Worm (Caenorhabditis elegans) whole organism, late embryonic: Measurements from ENCODE around the gene F16G10.6.

Source experiments
- C38D4.7 ChIP-seq: fragments of 200-800 bp; sonication (Bioruptor generic); optimal IDR thresholded peaks from 2 replicates; lab custom pipeline; 2018; ENCODE audit warnings: mild to moderate bottlenecking, missing genetic modification characterization, moderate library complexity, missing compliant biosample characterization
- F13H6.1 ChIP-seq: sonication (generic microtip); optimal IDR thresholded peaks from 2 replicates; lab custom pipeline; 2016; ENCODE audit warnings: missing genetic modification characterization, missing compliant biosample characterization
- K09A11.1 ChIP-seq: sonication (generic microtip); optimal IDR thresholded peaks from 2 replicates; lab custom pipeline; 2017; ENCODE audit warnings: antibody characterized with exemption, mild to moderate bottlenecking, missing genetic modification characterization, missing compliant biosample characterization; ENCODE audit not compliant: insufficient read depth
- Y22D7AL.16 ChIP-seq: sonication (generic microtip); optimal IDR thresholded peaks from 2 replicates; lab custom pipeline; 2016; ENCODE audit warnings: missing genetic modification characterization, missing compliant biosample characterization
- ama-1 ChIP-seq: fragments of 150-350 bp; optimal IDR thresholded peaks from 2 replicates; lab custom pipeline; 2014
- ceh-18 ChIP-seq: sonication (generic microtip); optimal IDR thresholded peaks from 2 replicates; lab custom pipeline; 2016; ENCODE audit warnings: missing genetic modification characterization, missing compliant biosample characterization
- ceh-34 ChIP-seq: sonication (generic microtip); optimal IDR thresholded peaks from 2 replicates; lab custom pipeline; 2016; ENCODE audit warnings: mild to moderate bottlenecking, missing genetic modification characterization, missing compliant biosample characterization
- ceh-45 ChIP-seq: fragments of 200-800 bp; sonication (Bioruptor generic); IDR thresholded peaks from 2 replicates; pipeline ENCODE4 v1.3.6; 2022; ENCODE audit warnings: missing genetic modification reagents, missing genetic modification characterization, missing compliant biosample characterization
- ceh-9 ChIP-seq: sonication (generic microtip); optimal IDR thresholded peaks from 2 replicates; lab custom pipeline; 2016; ENCODE audit warnings: mild to moderate bottlenecking, missing genetic modification characterization, inconsistent platforms, missing compliant biosample characterization
- dve-1 ChIP-seq: sonication (generic microtip); optimal IDR thresholded peaks from 2 replicates; lab custom pipeline; 2017; ENCODE audit warnings: antibody characterized with exemption, mild to moderate bottlenecking, missing genetic modification characterization, missing compliant biosample characterization
- elt-4 ChIP-seq: sonication (generic microtip); optimal IDR thresholded peaks from 2 replicates; lab custom pipeline; 2016; ENCODE audit warnings: missing genetic modification characterization, missing compliant biosample characterization
- ets-4 ChIP-seq: sonication (generic microtip); optimal IDR thresholded peaks from 2 replicates; lab custom pipeline; 2016; ENCODE audit warnings: missing genetic modification characterization, missing compliant biosample characterization
- eyg-1 ChIP-seq: sonication (generic microtip); optimal IDR thresholded peaks from 2 replicates; lab custom pipeline; 2016; ENCODE audit warnings: missing genotype, missing genetic modification characterization, missing compliant biosample characterization
- fax-1 ChIP-seq: sonication (generic microtip); optimal IDR thresholded peaks from 2 replicates; lab custom pipeline; 2016; ENCODE audit warnings: missing genotype, missing genetic modification characterization, missing compliant biosample characterization
- fkh-6 ChIP-seq: sonication (generic microtip); optimal IDR thresholded peaks from 2 replicates; lab custom pipeline; 2016; ENCODE audit warnings: missing genetic modification characterization, missing compliant biosample characterization
- gmeb-2 ChIP-seq: sonication (generic microtip); optimal IDR thresholded peaks from 2 replicates; lab custom pipeline; 2016; ENCODE audit warnings: missing genetic modification characterization, inconsistent platforms, missing compliant biosample characterization
- hlh-6 ChIP-seq: sonication (generic microtip); optimal IDR thresholded peaks from 2 replicates; lab custom pipeline; 2016; ENCODE audit warnings: missing genotype, missing genetic modification characterization, missing compliant biosample characterization
- hlh-8 ChIP-seq: sonication (generic microtip); optimal IDR thresholded peaks from 2 replicates; lab custom pipeline; 2016; ENCODE audit warnings: missing genotype, missing genetic modification characterization, missing compliant biosample characterization
- lim-6 ChIP-seq: sonication (generic microtip); optimal IDR thresholded peaks from 2 replicates; lab custom pipeline; 2016; ENCODE audit warnings: missing genetic modification characterization, missing compliant biosample characterization
- lin-11 ChIP-seq: fragments of 200-800 bp; sonication (Bioruptor generic); optimal IDR thresholded peaks from 2 replicates; lab custom pipeline; 2018; ENCODE audit warnings: mild to moderate bottlenecking, missing genetic modification characterization, missing compliant biosample characterization
- madf-2 ChIP-seq: sonication (generic microtip); optimal IDR thresholded peaks from 2 replicates; lab custom pipeline; 2017; ENCODE audit warnings: missing genetic modification characterization, missing compliant biosample characterization
- mec-3 ChIP-seq: sonication (generic microtip); optimal IDR thresholded peaks from 2 replicates; lab custom pipeline; 2016; ENCODE audit warnings: borderline replicate concordance, missing genetic modification characterization, missing compliant biosample characterization
- nfya-1 ChIP-seq: sonication (generic microtip); optimal IDR thresholded peaks from 2 replicates; lab custom pipeline; 2017; ENCODE audit warnings: missing genetic modification characterization, mild to moderate bottlenecking, missing compliant biosample characterization, antibody characterized with exemption, moderate library complexity
- nhr-232 ChIP-seq: sonication (generic microtip); optimal IDR thresholded peaks from 2 replicates; lab custom pipeline; 2016; ENCODE audit warnings: missing genetic modification characterization, missing compliant biosample characterization
- npax-4 ChIP-seq: sonication (generic microtip); optimal IDR thresholded peaks from 2 replicates; lab custom pipeline; 2016; ENCODE audit warnings: missing genetic modification characterization, missing compliant biosample characterization
- pag-3 ChIP-seq: sonication (generic microtip); optimal IDR thresholded peaks from 2 replicates; lab custom pipeline; 2016; ENCODE audit warnings: missing compliant biosample characterization, missing genetic modification characterization, borderline replicate concordance
- pha-4 ChIP-seq: fragments of 150-350 bp; optimal IDR thresholded peaks from 2 replicates; lab custom pipeline; 2018; ENCODE audit warnings: missing biosample characterization, missing genetic modification reagents, missing genetic modification characterization
- ref-2 ChIP-seq: sonication (generic microtip); optimal IDR thresholded peaks from 2 replicates; lab custom pipeline; 2016; ENCODE audit warnings: missing genetic modification characterization, missing compliant biosample characterization
- rnt-1 ChIP-seq: sonication (generic microtip); optimal IDR thresholded peaks from 2 replicates; lab custom pipeline; 2016; ENCODE audit warnings: missing genetic modification characterization, missing compliant biosample characterization
- syd-9 ChIP-seq: sonication (generic microtip); optimal IDR thresholded peaks from 2 replicates; lab custom pipeline; 2016; ENCODE audit warnings: mild to moderate bottlenecking, missing genetic modification characterization, moderate library complexity, missing compliant biosample characterization
- tbx-7 ChIP-seq: sonication (generic microtip); optimal IDR thresholded peaks from 2 replicates; lab custom pipeline; 2016; ENCODE audit warnings: missing genotype, missing genetic modification characterization, missing compliant biosample characterization
- unc-3 ChIP-seq, 2 experiments: fragments of 200-800 bp in 1 of 2; sonication (Bioruptor generic) in 1 of 2; sonication (generic microtip) in 1 of 2; conservative IDR thresholded peaks in 1 of 2; optimal IDR thresholded peaks in 1 of 2; 2 replicates each; pipeline versions ENCODE4 v1.3.6 to Lab custom; 2016 to 2022; ENCODE audit warnings: missing compliant biosample characterization in 2 of 2, missing genetic modification characterization in 2 of 2, missing genetic modification reagents in 1 of 2
- unc-55 ChIP-seq: sonication (generic microtip); optimal IDR thresholded peaks from 2 replicates; lab custom pipeline; 2017; ENCODE audit warnings: missing biosample characterization, missing genetic modification reagents, missing genetic modification characterization
- unc-86 ChIP-seq: sonication (generic microtip); optimal IDR thresholded peaks from 2 replicates; lab custom pipeline; 2016; ENCODE audit warnings: missing genetic modification characterization, missing compliant biosample characterization
- zip-5 ChIP-seq: sonication (generic microtip); optimal IDR thresholded peaks from 2 replicates; lab custom pipeline; 2016; ENCODE audit warnings: missing genetic modification characterization, missing compliant biosample characterization

Gene F16G10.6

ce11 chrII:2374973-2375372, 2.7 kb downstream of the F16G10.6 start, which contains the start of gene F16G10.2:
Gene F16G10.2 (plus strand): TSS chrII:2375273.
- TF ChIP-seq pag-3 (tag; lab: Kevin White, UChicago) (no peak), ceh-18 (no peak), gmeb-2 (no peak), ets-4 (no peak), nfya-1 (tag; lab: Kevin White, UChicago) (no peak), npax-4 (tag; lab: Kevin White, UChicago) (no peak), lim-6 (tag; lab: Kevin White, UChicago) (no peak), eyg-1 (tag; lab: Kevin White, UChicago) (no peak), fax-1 (no peak), Y22D7AL.16 (tag; lab: Kevin White, UChicago) (no peak), tbx-7 (tag; lab: Kevin White, UChicago) (no peak), ref-2 (tag; lab: Kevin White, UChicago) (no peak), hlh-8 (no peak)
- TF ChIP-seq, all 69 proteins: peak for 0

DNA sequence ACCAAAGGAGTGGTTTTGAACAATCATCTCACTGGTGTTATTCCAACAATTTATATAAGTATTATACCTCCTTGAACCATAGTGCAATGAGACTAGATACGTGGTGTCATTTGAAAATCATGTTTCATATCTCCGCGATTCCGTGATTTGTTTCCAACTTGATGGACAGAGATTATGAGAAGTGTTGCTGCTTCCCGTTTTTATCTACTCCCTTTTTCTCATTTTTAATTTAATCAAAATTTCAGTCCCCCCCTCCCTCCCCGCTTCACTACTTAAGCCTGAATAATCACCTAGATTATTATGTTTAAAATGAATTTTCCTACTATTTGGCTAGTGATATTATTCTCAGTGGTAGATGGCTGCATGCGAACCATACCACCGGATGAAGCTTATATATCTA, 5.6 kb downstream of the F16G10.6 start, which contains the start of gene F16G10.3:
F16G10.3 (plus strand) TSS at position 301 of the 400 bp plus-strand sequence.
- no peak for TF ChIP-seq ref-2 (tag; lab: Kevin White, UChicago)
- no peak for TF ChIP-seq C38D4.7 (GFP tag; lab: Kevin White, UChicago)
- no peak for TF ChIP-seq F13H6.1 (tag; lab: Kevin White, UChicago)
- TF ChIP-seq mec-3, result no peak
- TF ChIP-seq Y22D7AL.16 (tag; lab: Kevin White, UChicago), result no peak
- TF ChIP-seq npax-4 (tag; lab: Kevin White, UChicago), result no peak
- TF ChIP-seq zip-5 (tag; lab: Kevin White, UChicago), result no peak
- TF ChIP-seq elt-4 (tag; lab: Kevin White, UChicago), result no peak
- no peak for TF ChIP-seq ama-1 (lab: Kevin White, UChicago)
- TF ChIP-seq hlh-8, result no peak
- TF ChIP-seq ceh-34 (tag; lab: Kevin White, UChicago), result no peak
- no peak for TF ChIP-seq syd-9 (tag; lab: Kevin White, UChicago)
- TF ChIP-seq nhr-232 (tag; lab: Kevin White, UChicago), result no peak
- no peak for TF ChIP-seq unc-55 (GFP tag; lab: Kevin White, UChicago)
- TF ChIP-seq, all 69 proteins: peak for 0

ce11 chrII:2368956-2369355, 8.7 kb downstream of the F16G10.6 start, which contains the start of gene hpo-25:
Gene hpo-25 (plus strand): TSS chrII:2369256.
- TF ChIP-seq eyg-1 (tag; lab: Kevin White, UChicago), result no peak
- no peak for TF ChIP-seq ama-1 (lab: Kevin White, UChicago)
- no peak for TF ChIP-seq hlh-6 (tag; lab: Kevin White, UChicago)
- TF ChIP-seq unc-86, result no peak
- TF ChIP-seq nfya-1 (tag; lab: Kevin White, UChicago), result no peak
- TF ChIP-seq fkh-6 (tag; lab: Kevin White, UChicago), result no peak
- TF ChIP-seq rnt-1 (tag; lab: Kevin White, UChicago), result no peak
- no peak for TF ChIP-seq lin-11 (tag; lab: Kevin White, UChicago)
- no peak for TF ChIP-seq ceh-45 (GFP tag; lab: Robert Waterston, UW)
- no peak for TF ChIP-seq K09A11.1 (tag; lab: Kevin White, UChicago)
- no peak for TF ChIP-seq mec-3
- TF ChIP-seq C38D4.7 (GFP tag; lab: Kevin White, UChicago), result no peak
- TF ChIP-seq dve-1 (tag; lab: Kevin White, UChicago), result no peak
- TF ChIP-seq madf-2, result no peak
- TF ChIP-seq unc-3 (GFP tag; conservative IDR thresholded peaks at IDR 0.05; lab: Robert Waterston, UW), result no peak
- TF ChIP-seq unc-3 (tag; optimal IDR thresholded peaks at IDR 0.05; lab: Kevin White, UChicago), result no peak

ce11 chrII:2366623-2367365, 10.9 kb downstream of the F16G10.6 start, which contains the start of the genes F43C11.12 and F16G10.5:
Gene F43C11.12 (minus strand): TSS chrII:2366723.
Gene F16G10.5 (plus strand): TSS chrII:2367315.
- TF ChIP-seq ceh-9 (no peak), pag-3 (tag; lab: Kevin White, UChicago) (no peak), hlh-8 (no peak), C38D4.7 (GFP tag; lab: Kevin White, UChicago) (no peak), ets-4 (no peak), pha-4 (tag; lab: Kevin White, UChicago) (no peak), gmeb-2 (no peak)
